Fruit fly (Drosophila melanogaster): ENCODE data around the gene Mis12.

DNA sequence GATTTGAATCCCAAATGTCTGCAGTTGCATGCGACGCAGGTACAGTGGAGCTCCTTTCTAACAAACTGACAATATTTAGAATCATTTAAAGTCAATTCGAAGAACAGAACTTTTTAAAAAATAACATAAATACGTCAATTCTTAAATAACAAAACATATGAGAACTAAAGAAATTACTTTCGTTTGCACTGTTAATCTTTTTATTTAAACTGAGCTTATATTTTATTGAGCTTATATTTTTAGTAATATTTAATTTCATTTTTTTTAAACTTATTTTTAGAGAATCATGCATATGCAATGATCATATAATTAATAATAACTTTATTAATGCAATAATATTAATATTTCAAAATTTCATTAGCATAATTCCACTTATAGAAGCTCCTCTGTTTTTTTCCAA lies 11.7 kb upstream of the Mis12 start:
- TF ChIP-seq OdsH (GFP tag; optimal IDR thresholded peaks at IDR 0.05) (no peak), N (GFP tag; optimal IDR thresholded peaks at IDR 0.05) (no peak), Sp1 (GFP tag; optimal IDR thresholded peaks at IDR 0.05) (no peak), psq (GFP tag; optimal IDR thresholded peaks at IDR 0.05) (no peak), Myc (optimal IDR thresholded peaks at IDR 0.05) (no peak), fru (GFP tag; optimal IDR thresholded peaks at IDR 0.05) (no peak), dl (GFP tag; optimal IDR thresholded peaks at IDR 0.05; ENCODE audit: insufficient read depth in 1 of 2, partially characterized antibody in 2 of 2) (no peak), usp (GFP tag; optimal IDR thresholded peaks at IDR 0.05) (no peak), sage (GFP tag; optimal IDR thresholded peaks at IDR 0.05) (no peak)

Measured in whole organism, wandering third instar larva.